Fruit fly (Drosophila melanogaster): ENCODE data around the gene CG5800.

CG5800 gene

DNA sequence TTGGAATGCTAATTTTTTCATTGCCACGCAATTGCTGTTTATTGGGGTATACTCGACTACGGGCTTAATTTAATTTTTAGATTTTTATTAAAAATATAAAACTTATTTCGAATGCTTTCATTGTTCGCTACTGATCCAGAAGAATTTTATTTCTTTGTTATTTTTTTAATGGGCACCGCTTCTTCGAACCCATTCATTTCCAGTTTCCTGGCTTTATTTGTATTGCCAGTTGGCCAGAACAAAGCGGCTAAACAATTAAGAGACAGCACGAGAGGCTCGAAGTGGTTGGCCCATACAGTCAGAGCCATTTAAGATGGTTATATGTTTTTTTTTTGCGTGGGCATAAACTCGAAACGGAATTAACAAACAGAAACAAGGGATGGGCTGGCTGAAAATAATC lies 40.3 kb upstream of the CG5800 start (continued):
- no peak for TF ChIP-seq GATAd (GFP tag; optimal IDR thresholded peaks at IDR 0.05)
- no peak for TF ChIP-seq Abd-B (GFP tag; optimal IDR thresholded peaks at IDR 0.05)
- peak; percentile 78 for TF ChIP-seq sage (GFP tag; optimal IDR thresholded peaks at IDR 0.05)

- TF ChIP-seq Jra (GFP tag; optimal IDR thresholded peaks at IDR 0.05) (no peak), Vsx2 (GFP tag; optimal IDR thresholded peaks at IDR 0.05; ENCODE audit: partially characterized antibody) (no peak), Dfd (GFP tag; optimal IDR thresholded peaks at IDR 0.05) (peak; percentile 94)
These were observed 38.5 kb upstream of the CG5800 start for dm6 chrX:17597622-17598021.

DNA sequence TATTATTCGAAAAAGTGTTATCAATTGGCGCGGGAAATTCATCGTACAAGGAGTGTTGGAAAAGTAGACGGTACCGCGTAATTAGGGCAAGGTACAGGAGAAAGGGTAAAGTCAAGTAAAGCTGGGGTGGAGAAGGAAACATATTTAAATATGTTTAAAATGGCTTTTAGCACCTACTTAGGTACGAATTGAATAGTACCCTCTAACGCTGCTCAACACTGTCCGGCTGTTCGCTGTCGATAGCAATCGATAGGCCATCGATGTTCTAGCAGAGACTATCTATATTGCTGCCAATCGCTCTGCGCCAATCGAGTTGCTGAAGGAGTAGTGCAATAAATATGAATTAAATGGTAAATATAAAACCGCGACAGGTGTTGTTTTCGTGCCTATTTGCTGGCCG lies 36.8 kb upstream of the CG5800 start, which contains the start of gene X11L:
X11L (plus strand) TSS at position 279 of the 400 bp plus-strand sequence.
- TF ChIP-seq Jra (GFP tag; optimal IDR thresholded peaks at IDR 0.05): peak; percentile 87
- TF ChIP-seq CrebA (GFP tag; optimal IDR thresholded peaks at IDR 0.05; ENCODE audit: borderline replicate concordance): no peak
- TF ChIP-seq Myc (optimal IDR thresholded peaks at IDR 0.05): peak; percentile 54
- no peak for TF ChIP-seq pan (optimal IDR thresholded peaks at IDR 0.05)
- TF ChIP-seq Vsx2 (GFP tag; optimal IDR thresholded peaks at IDR 0.05; ENCODE audit: partially characterized antibody): no peak
- no peak for TF ChIP-seq usp (GFP tag; optimal IDR thresholded peaks at IDR 0.05)
- TF ChIP-seq Sp1 (GFP tag; optimal IDR thresholded peaks at IDR 0.05): peak; percentile 56
- no peak for TF ChIP-seq lola (GFP tag; optimal IDR thresholded peaks at IDR 0.05)
- peak; percentile 63 for TF ChIP-seq HLH106 (tag; optimal IDR thresholded peaks at IDR 0.05)
- no peak for TF ChIP-seq jim (GFP tag; optimal IDR thresholded peaks at IDR 0.05)
- TF ChIP-seq Hr78 (GFP tag; optimal IDR thresholded peaks at IDR 0.05): no peak
- TF ChIP-seq brk (GFP tag; optimal IDR thresholded peaks at IDR 0.05): peak; percentile 59
- peak; percentile 82 for TF ChIP-seq br (GFP tag; optimal IDR thresholded peaks at IDR 0.05)
- TF ChIP-seq GATAd (GFP tag; optimal IDR thresholded peaks at IDR 0.05): peak; percentile 31
- no peak for TF ChIP-seq tai (GFP tag; optimal IDR thresholded peaks at IDR 0.05)
- no peak for TF ChIP-seq Dfd (GFP tag; optimal IDR thresholded peaks at IDR 0.05)
- TF ChIP-seq Hnf4 (GFP tag; optimal IDR thresholded peaks at IDR 0.05): peak; percentile 91
- TF ChIP-seq dmrt93B (GFP tag; optimal IDR thresholded peaks at IDR 0.05): no peak
- TF ChIP-seq ey (GFP tag; optimal IDR thresholded peaks at IDR 0.05): peak; percentile 86
- peak; percentile 85 for TF ChIP-seq rgr (GFP tag; optimal IDR thresholded peaks at IDR 0.05)
- no peak for TF ChIP-seq N (GFP tag; optimal IDR thresholded peaks at IDR 0.05)
- peak in 1 of 2 experiments; percentile 87 for TF ChIP-seq foxo (GFP tag; optimal IDR thresholded peaks at IDR 0.05)
- TF ChIP-seq Rel (GFP tag; optimal IDR thresholded peaks at IDR 0.05): no peak
- peak; percentile 32 for TF ChIP-seq Rel (tag; optimal IDR thresholded peaks at IDR 0.05)
- peak; percentile 82 for TF ChIP-seq fru (GFP tag; optimal IDR thresholded peaks at IDR 0.05)
- no peak for TF ChIP-seq Abd-B (GFP tag; optimal IDR thresholded peaks at IDR 0.05)
- peak; percentile 25 for TF ChIP-seq CG9705 (GFP tag; optimal IDR thresholded peaks at IDR 0.05)
- TF ChIP-seq sv (GFP tag; optimal IDR thresholded peaks at IDR 0.05): peak; percentile 59
- TF ChIP-seq sage (GFP tag; optimal IDR thresholded peaks at IDR 0.05): peak; percentile 39
- peak; percentile 83 for TF ChIP-seq OdsH (GFP tag; optimal IDR thresholded peaks at IDR 0.05)
- peak; percentile 89 for TF ChIP-seq h (GFP tag; optimal IDR thresholded peaks at IDR 0.05)
- peak; percentile 52 for TF ChIP-seq dsf (GFP tag; optimal IDR thresholded peaks at IDR 0.05; ENCODE audit: borderline replicate concordance)
- TF ChIP-seq woc (GFP tag; optimal IDR thresholded peaks at IDR 0.05): peak; percentile 70
- peak; percentile 21 for TF ChIP-seq CG32264 (GFP tag; optimal IDR thresholded peaks at IDR 0.05)
- TF ChIP-seq Dif (GFP tag; optimal IDR thresholded peaks at IDR 0.05; ENCODE audit: partially characterized antibody): no peak
- no peak for TF ChIP-seq dl (GFP tag; optimal IDR thresholded peaks at IDR 0.05; ENCODE audit: insufficient read depth in 1 of 2, partially characterized antibody in 2 of 2)
- TF ChIP-seq Mio (GFP tag; optimal IDR thresholded peaks at IDR 0.05): no peak
- TF ChIP-seq Hr83 (GFP tag; optimal IDR thresholded peaks at IDR 0.05; ENCODE audit: poor library complexity, severe bottlenecking): peak; percentile 82
- peak; percentile 72 for TF ChIP-seq psq (GFP tag; optimal IDR thresholded peaks at IDR 0.05)

All from whole organism, wandering third instar larva.